Fruit fly (Drosophila melanogaster): ENCODE results near the gene CG13713.

dm6 chr3L:4700091-4700490 lies 2.7 kb downstream of the CG13713 start:
- no peak for TF ChIP-seq her (GFP tag; optimal IDR thresholded peaks at IDR 0.05)
- TF ChIP-seq CG1603 (tag; optimal IDR thresholded peaks at IDR 0.05): no peak
- no peak for TF ChIP-seq ems (GFP tag; optimal IDR thresholded peaks at IDR 0.05)
- no peak for TF ChIP-seq CG2678 (tag; optimal IDR thresholded peaks at IDR 0.05)
- no peak for TF ChIP-seq br (optimal IDR thresholded peaks at IDR 0.05)
- no peak for TF ChIP-seq NC2α (GFP tag; optimal IDR thresholded peaks at IDR 0.05)
- no peak for TF ChIP-seq h (optimal IDR thresholded peaks at IDR 0.05)
- TF ChIP-seq ATbp (GFP tag; optimal IDR thresholded peaks at IDR 0.05): no peak
- 0 out of 3 replicates have a peak, but pooled peaks have one; percentile 11 for TF ChIP-seq zfh1 (GFP tag; IDR thresholded peaks at IDR 0.05)
- TF ChIP-seq CG33557 (GFP tag; optimal IDR thresholded peaks at IDR 0.05): no peak
- TF ChIP-seq bab2 (GFP tag; optimal IDR thresholded peaks at IDR 0.05): no peak
- no peak for TF ChIP-seq lov (optimal IDR thresholded peaks at IDR 0.05)
- TF ChIP-seq lov (GFP tag; IDR thresholded peaks at IDR 0.05): no peak
- TF ChIP-seq CG17359 (tag; optimal IDR thresholded peaks at IDR 0.05): peak; percentile 0

All from whole organism, embryonic.